Worm (Caenorhabditis elegans) whole organism, young adult: ENCODE measurements around the gene C18A3.10.

Experiments used
- B0261.1 ChIP-seq: sonication (generic microtip); optimal IDR thresholded peaks from 2 replicates; lab custom pipeline; 2016; ENCODE audit warnings: mild to moderate bottlenecking, missing genetic modification characterization, moderate library complexity, missing compliant biosample characterization
- F52B5.7 ChIP-seq: sonication (generic microtip); optimal IDR thresholded peaks from 2 replicates; lab custom pipeline; 2016; ENCODE audit warnings: mild to moderate bottlenecking, missing genetic modification characterization, missing compliant biosample characterization
- F57A8.1 ChIP-seq: fragments of 200-800 bp; sonication (Bioruptor generic); optimal IDR thresholded peaks from 2 replicates; lab custom pipeline; 2018; ENCODE audit warnings: mild to moderate bottlenecking, missing genetic modification characterization, moderate library complexity, missing compliant biosample characterization
- Y53G8AR.9 ChIP-seq: fragments of 200-800 bp; sonication (Bioruptor generic); conservative IDR thresholded peaks from 2 replicates; pipeline ENCODE4 v1.3.6; 2022; ENCODE audit warnings: missing genetic modification reagents, missing genetic modification characterization, missing compliant biosample characterization
- ama-1 ChIP-seq, 3 experiments: fragments of 150-350 bp in 1 of 3; sonication (generic microtip) in 2 of 3; optimal IDR thresholded peaks; 2 replicates each; lab custom pipeline; 2014 to 2018; ENCODE audit warnings: missing biosample characterization in 2 of 3, missing genetic modification characterization in 2 of 3, missing genetic modification reagents in 2 of 3
- dpl-1 ChIP-seq: fragments of 150-350 bp; optimal IDR thresholded peaks from 2 replicates; lab custom pipeline; 2014; ENCODE audit warnings: missing biosample characterization, missing genetic modification reagents, missing genetic modification characterization
- him-1 ChIP-seq: sonication (generic microtip); optimal IDR thresholded peaks from 2 replicates; lab custom pipeline; 2016; ENCODE audit warnings: missing genotype, missing genetic modification reagents, missing genetic modification characterization, missing compliant biosample characterization
- lin-35 ChIP-seq, 3 experiments: fragments of 150-350 bp in 2 of 3; sonication (generic microtip) in 1 of 3; optimal IDR thresholded peaks; 2 replicates each; lab custom pipeline; 2014 to 2018; ENCODE audit warnings: missing biosample characterization in 3 of 3, missing genetic modification characterization in 3 of 3, missing genetic modification reagents in 3 of 3
- nfya-1 ChIP-seq: sonication (generic microtip); optimal IDR thresholded peaks from 2 replicates; lab custom pipeline; 2017; ENCODE audit warnings: antibody characterized with exemption, missing compliant biosample characterization, missing genetic modification characterization, borderline replicate concordance; ENCODE audit not compliant: insufficient read depth
- sea-2 ChIP-seq: fragments of 200-800 bp; sonication (Bioruptor generic); IDR thresholded peaks from 2 replicates; pipeline ENCODE4 v1.3.6; 2022; ENCODE audit warnings: missing genetic modification characterization, missing compliant biosample characterization
- snpc-4 ChIP-seq, 5 experiments: fragments of 150-350 bp in 1 of 5; sonication (generic microtip) in 4 of 5; optimal IDR thresholded peaks; 2 replicates each; lab custom pipeline; 2014 to 2018; ENCODE audit warnings: missing genetic modification characterization in 5 of 5, missing biosample characterization in 3 of 5, antibody characterized with exemption in 2 of 5, mild to moderate bottlenecking in 2 of 5, missing compliant biosample characterization in 2 of 5, missing genotype in 2 of 5, moderate library complexity in 2 of 5, missing genetic modification reagents in 1 of 5
- unc-130 ChIP-seq: sonication (generic microtip); optimal IDR thresholded peaks from 2 replicates; lab custom pipeline; 2016; ENCODE audit warnings: missing genetic modification reagents, missing genetic modification characterization, missing compliant biosample characterization
- unc-62 ChIP-seq: fragments of 150-350 bp; optimal IDR thresholded peaks from 2 replicates; lab custom pipeline; 2014; ENCODE audit warnings: missing biosample characterization, missing genetic modification reagents, missing genetic modification characterization

DNA sequence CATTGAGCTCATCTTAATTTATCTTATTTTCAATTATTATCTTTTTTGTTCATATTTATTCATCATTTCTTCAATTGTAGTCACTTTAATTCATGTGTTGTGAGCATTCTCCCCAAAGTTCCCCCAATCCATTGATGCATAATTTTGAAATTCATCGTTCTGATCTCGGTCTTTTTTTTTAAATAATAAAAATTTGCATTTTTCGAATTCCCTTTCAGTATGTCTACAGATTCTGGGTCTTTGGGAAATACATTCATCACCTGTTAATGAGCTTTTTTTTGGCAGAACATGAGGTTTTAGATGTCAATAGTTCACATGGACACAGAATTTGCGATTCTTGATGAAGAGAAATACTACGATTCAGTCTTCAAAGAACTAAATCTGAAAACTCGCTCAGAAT is 4.2 kb upstream of the C18A3.10 start, which contains the start of gene damt-1:
- TF ChIP-seq F52B5.7 (no peak), sea-2 (no peak), snpc-4 (GFP tag; optimal IDR thresholded peaks at IDR 0.05; lab: Kevin White, UChicago) (no peak), snpc-4 (tag; optimal IDR thresholded peaks at IDR 0.05; lab: Kevin White, UChicago) (no peak), unc-62 (GFP tag; lab: Kevin White, UChicago) (no peak), lin-35 (GFP tag; optimal IDR thresholded peaks at IDR 0.05; lab: Kevin White, UChicago) (no peak), nfya-1 (tag; lab: Kevin White, UChicago) (no peak), Y53G8AR.9 (GFP tag; lab: Robert Waterston, UW) (no peak), him-1 (tag; lab: Kevin White, UChicago) (no peak), ama-1 (optimal IDR thresholded peaks at IDR 0.05; lab: Kevin White, UChicago) (no peak), ama-1 (GFP tag; optimal IDR thresholded peaks at IDR 0.05; lab: Kevin White, UChicago) (no peak), unc-130 (GFP tag; lab: Kevin White, UChicago) (no peak), B0261.1 (tag; lab: Kevin White, UChicago) (no peak), F57A8.1 (no peak), dpl-1 (GFP tag; lab: Kevin White, UChicago) (no peak)
